Fruit fly (Drosophila melanogaster) whole organism, embryonic: ENCODE results near the gene Elba3.

Source experiments
- CG15011 ChIP-seq: fragments of 200-800 bp; sonication (Bioruptor generic); optimal IDR thresholded peaks from 3 replicates; lab custom pipeline; 2018; ENCODE audit warnings: missing biosample characterization, mild to moderate bottlenecking, missing genetic modification characterization
- CG32772 ChIP-seq: fragments of 200-800 bp; sonication (Bioruptor generic); IDR thresholded peaks from 2 replicates; pipeline ENCODE4 v1.3.6; 2022; ENCODE audit warnings: missing biosample characterization, missing genetic modification characterization
- CG7786 ChIP-seq: fragments of 200-800 bp; sonication (Bioruptor generic); optimal IDR thresholded peaks from 2 replicates; lab custom pipeline; 2016; ENCODE audit warnings: missing biosample characterization, missing genetic modification characterization
- Myb ChIP-seq: fragments of 200-800 bp; sonication (Bioruptor generic); optimal IDR thresholded peaks from 2 replicates; lab custom pipeline; 2016; ENCODE audit warnings: missing biosample characterization, missing genetic modification characterization
- Spps ChIP-seq: fragments of 200-800 bp; sonication (Bioruptor generic); optimal IDR thresholded peaks from 2 replicates; lab custom pipeline; 2018; ENCODE audit warnings: missing biosample characterization, mild to moderate bottlenecking, missing genetic modification characterization
- sc ChIP-seq, 3 experiments: fragments of >200 bp in 2 of 3; fragments of 200-800 bp in 1 of 3; sonication (Bioruptor generic) in 1 of 3; optimal IDR thresholded peaks; 2 replicates in 2 of 3; 3 replicates in 1 of 3; lab custom pipeline; 2017; ENCODE audit warnings: mild to moderate bottlenecking in 1 of 3, missing biosample characterization in 1 of 3, missing genetic modification characterization in 1 of 3, missing genetic modification reagents in 1 of 3
- so ChIP-seq: fragments of 200-800 bp; sonication (Bioruptor generic); IDR thresholded peaks from 3 replicates; pipeline ENCODE4 v1.3.6; 2022; ENCODE audit warnings: missing biosample characterization, missing genetic modification characterization

DNA sequence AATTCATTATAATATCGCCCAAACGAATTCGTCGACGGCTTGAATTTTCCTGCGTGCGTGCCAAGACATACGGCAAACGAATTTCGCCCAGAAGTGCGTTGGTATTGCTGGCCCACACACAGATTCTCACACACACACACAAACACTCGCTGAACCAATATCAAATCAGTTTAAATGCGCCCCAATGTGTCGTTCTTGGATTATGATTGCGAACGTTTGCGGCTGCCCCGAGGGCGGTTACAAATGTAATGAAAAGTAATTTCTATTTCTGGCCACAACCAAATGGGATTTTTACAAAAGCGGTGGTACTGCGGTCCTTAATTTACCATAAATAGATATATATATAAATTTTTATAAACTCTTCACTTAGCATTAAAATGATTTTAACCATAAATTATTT, 11.5 kb downstream of the Elba3 start:
- TF ChIP-seq CG7786 (GFP tag; lab: Kevin White, UChicago) (no peak), CG15011 (GFP tag; lab: Kevin White, UChicago) (no peak), Spps (tag; lab: Kevin White, UChicago) (no peak), Myb (no peak), so (GFP tag; lab: Robert Waterston, UW) (no peak), sc (optimal IDR thresholded peaks at IDR 0.05; lab: Kevin White, UChicago) (no peak), sc (GFP tag; optimal IDR thresholded peaks at IDR 0.05; lab: Kevin White, UChicago) (no peak), CG32772 (GFP tag; lab: Robert Waterston, UW) (no peak)
